Worm (Caenorhabditis elegans): ENCODE measurements around the gene T23B5.6.

T23B5.6 gene

ce11 chrIV:12724641-12725040 is 47.6 kb upstream of the T23B5.6 start, which contains the start of the genes T23F6.3 and rbd-1 (continued):
- peak; percentile 15 to 92 for TF ChIP-seq lsy-2 (tag; optimal IDR thresholded peaks at IDR 0.05)
- no peak for TF ChIP-seq ces-1 (GFP tag; optimal IDR thresholded peaks at IDR 0.05)
- no peak for TF ChIP-seq unc-39 (tag; optimal IDR thresholded peaks at IDR 0.05)
- peak; percentile 66 for TF ChIP-seq vab-7 (GFP tag; IDR thresholded peaks at IDR 0.05)
- TF ChIP-seq hif-1 (tag; optimal IDR thresholded peaks at IDR 0.05), result peak in 1 of 2 experiments; percentile 79
- TF ChIP-seq madf-5 (GFP tag; IDR thresholded peaks at IDR 0.05), result no peak
- TF ChIP-seq mes-2 (tag; optimal IDR thresholded peaks at IDR 0.05; ENCODE audit: poor library complexity, severe bottlenecking), result peak; percentile 97
- peak in 1 of 2 experiments; percentile 22 for TF ChIP-seq mdl-1 (tag; optimal IDR thresholded peaks at IDR 0.05)
- no peak for TF ChIP-seq F37D6.2 (tag; optimal IDR thresholded peaks at IDR 0.05)
- TF ChIP-seq ceh-28 (tag; optimal IDR thresholded peaks at IDR 0.05), result no peak
- TF ChIP-seq jun-1 (tag; optimal IDR thresholded peaks at IDR 0.05), result peak; percentile 36
- no peak for TF ChIP-seq skn-1 (tag; optimal IDR thresholded peaks at IDR 0.05)
- TF ChIP-seq dmd-8 (GFP tag; IDR thresholded peaks at IDR 0.05), result no peak
- TF ChIP-seq pha-4 (GFP tag; IDR thresholded peaks at IDR 0.05), result peak; percentile 54; the same call in 1 of the 2 replicates
- peak; percentile 83 for TF ChIP-seq pha-4 (tag; optimal IDR thresholded peaks at IDR 0.05)
- no peak for TF ChIP-seq lin-39 (tag; optimal IDR thresholded peaks at IDR 0.05)
- no peak for TF ChIP-seq ceh-44 (GFP tag; IDR thresholded peaks at IDR 0.05)
- TF ChIP-seq ZK546.5 (tag; optimal IDR thresholded peaks at IDR 0.05), result no peak
- TF ChIP-seq dve-1 (tag; optimal IDR thresholded peaks at IDR 0.05; ENCODE audit: insufficient read depth), result peak; percentile 82
- no peak for TF ChIP-seq tag-97 (GFP tag; IDR thresholded peaks at IDR 0.05)
- no peak for TF ChIP-seq mxl-2 (GFP tag; conservative IDR thresholded peaks at IDR 0.05)
- TF ChIP-seq set-16 (GFP tag; IDR thresholded peaks at IDR 0.05), result no peak
- TF ChIP-seq nhr-48 (tag; optimal IDR thresholded peaks at IDR 0.05), result no peak

ce11 chrIV:12721106-12721505 is 44.1 kb upstream of the T23B5.6 start, which contains the start of gene T23F6.2:
Gene T23F6.2, plus strand, starts transcription at chrIV:12721356.
- no peak for TF ChIP-seq dve-1 (tag; optimal IDR thresholded peaks at IDR 0.05; ENCODE audit: insufficient read depth)
- TF ChIP-seq nhr-28 (tag; optimal IDR thresholded peaks at IDR 0.05), result peak; percentile 0
- TF ChIP-seq aha-1 (tag), result peak; percentile 44

- TF ChIP-seq nhr-102 (tag; optimal IDR thresholded peaks at IDR 0.05), result no peak
- no peak for TF ChIP-seq mep-1 (tag; optimal IDR thresholded peaks at IDR 0.05)
- TF ChIP-seq Y5F2A.4 (GFP tag; optimal IDR thresholded peaks at IDR 0.05), result no peak
- no peak for TF ChIP-seq nhr-25 (tag; optimal IDR thresholded peaks at IDR 0.05; ENCODE audit: borderline replicate concordance, insufficient read depth)
- TF ChIP-seq fos-1 (tag; optimal IDR thresholded peaks at IDR 0.05), result no peak
- no peak for TF ChIP-seq mes-2 (tag; optimal IDR thresholded peaks at IDR 0.05; ENCODE audit: poor library complexity, severe bottlenecking)
- no peak for TF ChIP-seq F49E8.2 (tag; optimal IDR thresholded peaks at IDR 0.05; ENCODE audit: borderline replicate concordance)
- no peak for TF ChIP-seq Y105C5A.15 (GFP tag; IDR thresholded peaks at IDR 0.05)
- TF ChIP-seq nhr-11 (tag; optimal IDR thresholded peaks at IDR 0.05), result no peak
- TF ChIP-seq daf-8 (GFP tag; IDR thresholded peaks at IDR 0.05), result no peak
- TF ChIP-seq nhr-10 (tag; optimal IDR thresholded peaks at IDR 0.05), result no peak
- no peak for TF ChIP-seq Y48G9A.11 (GFP tag; IDR thresholded peaks at IDR 0.05)
- no peak for TF ChIP-seq zip-11 (GFP tag; IDR thresholded peaks at IDR 0.05)
- no peak for TF ChIP-seq jun-1 (tag; optimal IDR thresholded peaks at IDR 0.05)
- TF ChIP-seq lim-7 (GFP tag; IDR thresholded peaks at IDR 0.05), result no peak
- no peak for TF ChIP-seq hlh-30 (tag; optimal IDR thresholded peaks at IDR 0.05; ENCODE audit: insufficient read depth)
- TF ChIP-seq ceh-62 (tag; optimal IDR thresholded peaks at IDR 0.05), result no peak
- TF ChIP-seq dpl-1 (GFP tag; optimal IDR thresholded peaks at IDR 0.05), result no peak
- no peak for TF ChIP-seq nhr-111 (GFP tag; optimal IDR thresholded peaks at IDR 0.05)
- no peak for TF ChIP-seq zfp-3 (GFP tag; conservative IDR thresholded peaks at IDR 0.05)
Observed at ce11 chrIV:12719664-12720063, 42.6 kb upstream of the T23B5.6 start, which contains the start of gene idpp-7. Gene idpp-7, plus strand, starts transcription at chrIV:12719964.
